Worm (Caenorhabditis elegans) whole organism, L3 larva: ENCODE data around the gene C50C3.1.

Experiments
- elt-1 ChIP-seq: fragments of 150-350 bp; optimal IDR thresholded peaks from 2 replicates; lab custom pipeline; 2014; ENCODE audit warnings: missing biosample characterization, missing genetic modification characterization
- nhr-23 ChIP-seq: fragments of 150-350 bp; optimal IDR thresholded peaks from 2 replicates; lab custom pipeline; 2014; ENCODE audit warnings: missing biosample characterization, missing genetic modification reagents, missing genetic modification characterization
- nhr-25 ChIP-seq: sonication (generic microtip); optimal IDR thresholded peaks from 2 replicates; lab custom pipeline; 2017; ENCODE audit warnings: missing biosample characterization, missing genetic modification characterization
- skn-1 ChIP-seq: fragments of 150-350 bp; optimal IDR thresholded peaks from 2 replicates; lab custom pipeline; 2014; ENCODE audit warnings: missing biosample characterization, missing genetic modification characterization

DNA sequence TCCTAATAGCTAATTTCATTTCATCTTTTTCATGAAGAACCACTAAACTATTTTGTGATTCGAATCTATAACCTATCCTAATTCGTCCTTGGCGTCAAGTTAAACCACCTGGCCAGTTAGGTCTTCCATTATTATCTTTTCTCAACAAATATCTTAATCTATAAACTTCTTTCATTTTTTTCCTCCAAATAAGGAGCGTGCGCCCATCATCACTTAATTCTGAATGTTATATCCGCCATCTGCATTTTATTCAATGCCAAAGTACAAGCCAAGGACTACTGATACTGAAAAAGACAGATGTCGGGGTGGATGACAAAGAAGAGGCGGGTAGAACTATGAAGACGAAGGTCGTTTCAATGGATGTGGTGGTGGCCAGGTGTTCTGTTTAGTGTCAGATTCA is 37.1 kb downstream of the C50C3.1 start:
- TF ChIP-seq elt-1 (tag; lab: Kevin White, UChicago) (no peak), nhr-23 (tag; lab: Kevin White, UChicago) (peak; percentile 2), nhr-25 (peak; percentile 48), skn-1 (tag; lab: Kevin White, UChicago) (no peak)
